Worm (Caenorhabditis elegans) whole organism, early embryonic: ENCODE measurements around the gene ZK938.3.

Experiments
- aly-1 ChIP-seq: sonication (generic microtip); optimal IDR thresholded peaks from 2 replicates; lab custom pipeline; 2016; ENCODE audit warnings: missing genetic modification characterization, missing compliant biosample characterization
- ama-1 ChIP-seq: fragments of 150-350 bp; optimal IDR thresholded peaks from 2 replicates; lab custom pipeline; 2014
- tbx-37 ChIP-seq: fragments of 200-800 bp; sonication (Bioruptor generic); conservative IDR thresholded peaks from 2 replicates; pipeline ENCODE4 v1.3.6; 2022; ENCODE audit warnings: missing genetic modification reagents, missing genetic modification characterization, missing compliant biosample characterization

- TF ChIP-seq ama-1 (lab: Kevin White, UChicago) (no peak), tbx-37 (GFP tag; lab: Robert Waterston, UW) (no peak), aly-1 (no peak)
Measured at ce11 chrII:9833855-9834254, at the start of gene ZK938.3.
